Fruit fly (Drosophila melanogaster): Measurements from ENCODE around the gene CG13813.

DNA sequence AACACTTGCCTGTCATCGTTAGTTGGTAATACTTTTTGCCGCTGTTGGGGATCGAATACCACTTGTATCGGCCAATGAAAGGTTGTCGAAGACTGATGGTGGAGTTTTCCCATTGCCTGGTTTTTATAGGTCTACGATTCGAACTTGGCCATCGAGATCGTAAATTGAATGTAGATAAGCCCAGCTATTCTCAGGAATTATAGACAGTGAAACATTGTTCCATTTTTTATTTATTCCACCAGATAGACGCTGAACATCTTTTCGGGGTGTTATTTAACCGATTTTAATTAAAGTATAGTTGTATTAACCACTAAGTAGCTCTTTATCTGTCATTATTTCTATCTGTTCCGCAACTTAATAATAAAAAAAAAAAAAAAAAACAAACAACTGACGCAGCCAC is 27.9 kb upstream of the CG13813 start, which contains the start of gene CG7298:
- TF ChIP-seq EcR (GFP tag; optimal IDR thresholded peaks at IDR 0.05) (no peak), CG4496 (GFP tag; IDR thresholded peaks at IDR 0.05) (no peak), CG17806 (tag; optimal IDR thresholded peaks at IDR 0.05) (no peak), CG14655 (GFP tag; optimal IDR thresholded peaks at IDR 0.05) (no peak), CG34367 (tag; optimal IDR thresholded peaks at IDR 0.05) (no peak), rn (GFP tag; IDR thresholded peaks at IDR 0.05) (no peak)

Measured in whole organism, pupa.